Worm (Caenorhabditis elegans): Measurements from ENCODE around the gene C13A10.2.

DNA sequence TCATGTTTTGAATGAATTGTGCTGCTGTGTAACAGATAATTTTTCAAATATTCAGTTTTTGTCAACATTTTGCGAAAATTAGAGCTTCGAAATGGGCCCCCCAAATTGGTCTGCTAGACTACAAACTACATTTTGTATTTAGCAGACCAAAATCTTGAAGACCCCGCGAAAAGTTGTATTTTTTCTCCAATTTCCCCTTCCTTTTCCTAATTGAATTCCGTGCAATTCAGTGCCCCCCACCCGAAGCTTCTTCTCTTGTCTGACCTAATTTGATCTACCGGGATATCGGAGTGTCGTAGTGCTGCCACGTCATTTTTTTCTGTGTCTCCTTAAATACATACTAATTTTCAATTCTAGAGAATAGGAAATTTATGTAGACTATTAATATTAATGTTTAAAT is 33.8 kb downstream of the C13A10.2 start:
- TF ChIP-seq nhr-23 (tag; optimal IDR thresholded peaks at IDR 0.05) (no peak), unc-39 (tag; optimal IDR thresholded peaks at IDR 0.05) (no peak), ZK546.5 (tag; optimal IDR thresholded peaks at IDR 0.05) (no peak), egl-27 (tag; optimal IDR thresholded peaks at IDR 0.05) (no peak), ztf-11 (tag; optimal IDR thresholded peaks at IDR 0.05) (no peak), pqm-1 (tag; optimal IDR thresholded peaks at IDR 0.05) (no peak), tbx-2 (tag; optimal IDR thresholded peaks at IDR 0.05) (no peak), nhr-237 (tag; optimal IDR thresholded peaks at IDR 0.05) (no peak), fos-1 (tag; optimal IDR thresholded peaks at IDR 0.05) (no peak), unc-62 (GFP tag; optimal IDR thresholded peaks at IDR 0.05) (no peak)

Data from whole organism, L3 larva.